Fruit fly (Drosophila melanogaster): ENCODE data around the gene Ugt316A1.

- TF ChIP-seq CG10348 (GFP tag; IDR thresholded peaks at IDR 0.05) (no peak), D1 (tag; optimal IDR thresholded peaks at IDR 0.05) (no peak), CG32121 (GFP tag; IDR thresholded peaks at IDR 0.05) (no peak), CG17806 (tag; optimal IDR thresholded peaks at IDR 0.05) (no peak), Snoo (tag; optimal IDR thresholded peaks at IDR 0.05) (no peak), CG34367 (tag; optimal IDR thresholded peaks at IDR 0.05) (no peak), CG8159 (tag; optimal IDR thresholded peaks at IDR 0.05) (no peak), rn (GFP tag; IDR thresholded peaks at IDR 0.05) (no peak), Pif1A (GFP tag; optimal IDR thresholded peaks at IDR 0.05) (no peak), CG4496 (GFP tag; IDR thresholded peaks at IDR 0.05) (no peak), Ets98B (GFP tag; IDR thresholded peaks at IDR 0.05) (no peak)
Measured at dm6 chr3L:19037051-19037450, 25.6 kb downstream of the Ugt316A1 start.
